Worm (Caenorhabditis elegans) whole organism, young adult: Measurements from ENCODE around the gene Y62E10A.19.

Experiments
- B0035.1 ChIP-seq: sonication (generic microtip); optimal IDR thresholded peaks from 2 replicates; lab custom pipeline; 2016; ENCODE audit warnings: missing genetic modification characterization, mild to moderate bottlenecking, missing compliant biosample characterization, missing genotype, missing genetic modification reagents
- C17E4.6 ChIP-seq: fragments of 200-800 bp; sonication (Bioruptor generic); IDR thresholded peaks from 2 replicates; pipeline ENCODE4 v1.3.6; 2022; ENCODE audit warnings: missing genetic modification reagents, missing genetic modification characterization, missing compliant biosample characterization
- F10E7.11 ChIP-seq: sonication (generic microtip); optimal IDR thresholded peaks from 2 replicates; lab custom pipeline; 2017; ENCODE audit warnings: mild to moderate bottlenecking, missing genetic modification characterization, moderate library complexity, missing compliant biosample characterization
- F52B5.7 ChIP-seq: sonication (generic microtip); optimal IDR thresholded peaks from 2 replicates; lab custom pipeline; 2016; ENCODE audit warnings: mild to moderate bottlenecking, missing genetic modification characterization, missing compliant biosample characterization
- F57A8.1 ChIP-seq: fragments of 200-800 bp; sonication (Bioruptor generic); optimal IDR thresholded peaks from 2 replicates; lab custom pipeline; 2018; ENCODE audit warnings: mild to moderate bottlenecking, missing genetic modification characterization, moderate library complexity, missing compliant biosample characterization
- T26A5.8 ChIP-seq: sonication (generic microtip); optimal IDR thresholded peaks from 2 replicates; lab custom pipeline; 2016; ENCODE audit warnings: missing genetic modification characterization, missing compliant biosample characterization
- ZK185.1 ChIP-seq: sonication (generic microtip); optimal IDR thresholded peaks from 2 replicates; lab custom pipeline; 2016; ENCODE audit warnings: mild to moderate bottlenecking, missing genetic modification characterization, missing compliant biosample characterization; ENCODE audit not compliant: poor library complexity, severe bottlenecking
- akir-1 ChIP-seq: fragments of 200-800 bp; sonication (Bioruptor generic); optimal IDR thresholded peaks from 2 replicates; lab custom pipeline; 2018; ENCODE audit warnings: mild to moderate bottlenecking, missing genetic modification characterization, moderate library complexity, missing compliant biosample characterization
- atf-7 ChIP-seq: sonication (generic microtip); optimal IDR thresholded peaks from 2 replicates; lab custom pipeline; 2017; ENCODE audit warnings: mild to moderate bottlenecking, missing genetic modification characterization, missing compliant biosample characterization
- athp-1 ChIP-seq: sonication (generic microtip); optimal IDR thresholded peaks from 2 replicates; lab custom pipeline; 2017; ENCODE audit warnings: mild to moderate bottlenecking, missing genetic modification characterization, missing compliant biosample characterization
- attf-6 ChIP-seq: fragments of 200-800 bp; sonication (Bioruptor generic); IDR thresholded peaks from 2 replicates; pipeline ENCODE4 v1.3.6; 2022; ENCODE audit warnings: missing genetic modification reagents, missing genetic modification characterization, missing compliant biosample characterization
- bed-1 ChIP-seq: fragments of 200-800 bp; sonication (Bioruptor generic); IDR thresholded peaks from 2 replicates; pipeline ENCODE4 v1.3.6; 2022; ENCODE audit warnings: missing genetic modification reagents, missing genetic modification characterization, missing compliant biosample characterization
- cebp-1 ChIP-seq, 2 experiments: fragments of 200-800 bp in 1 of 2; sonication (Bioruptor generic) in 1 of 2; sonication (generic microtip) in 1 of 2; IDR thresholded peaks in 1 of 2; optimal IDR thresholded peaks in 1 of 2; 2 replicates each; pipeline versions ENCODE4 v1.3.6 to Lab custom; 2017 to 2022; ENCODE audit warnings: missing compliant biosample characterization in 2 of 2, missing genetic modification characterization in 2 of 2, mild to moderate bottlenecking in 1 of 2, missing genetic modification reagents in 1 of 2, moderate library complexity in 1 of 2
- ceh-100 ChIP-seq: fragments of 200-800 bp; sonication (Bioruptor generic); IDR thresholded peaks from 2 replicates; pipeline ENCODE4 v1.3.6; 2022; ENCODE audit warnings: missing genetic modification reagents, missing genetic modification characterization, missing compliant biosample characterization
- ceh-27 ChIP-seq: fragments of 200-800 bp; sonication (Bioruptor generic); optimal IDR thresholded peaks from 2 replicates; lab custom pipeline; 2018; ENCODE audit warnings: mild to moderate bottlenecking, missing genetic modification characterization, moderate library complexity, missing compliant biosample characterization
- ceh-79 ChIP-seq: sonication (generic microtip); optimal IDR thresholded peaks from 2 replicates; lab custom pipeline; 2017; ENCODE audit warnings: mild to moderate bottlenecking, missing genetic modification characterization, missing compliant biosample characterization
- chd-7 ChIP-seq: sonication (generic microtip); optimal IDR thresholded peaks from 2 replicates; lab custom pipeline; 2016; ENCODE audit warnings: mild to moderate bottlenecking, missing genetic modification characterization, moderate library complexity, missing compliant biosample characterization
- egl-18 ChIP-seq: fragments of 200-800 bp; sonication (Bioruptor generic); IDR thresholded peaks from 2 replicates; pipeline ENCODE4 v1.3.6; 2022; ENCODE audit warnings: missing genetic modification reagents, missing genetic modification characterization, missing compliant biosample characterization
- egl-44 ChIP-seq: fragments of 200-800 bp; sonication (Bioruptor generic); IDR thresholded peaks from 2 replicates; pipeline ENCODE4 v1.3.6; 2022; ENCODE audit warnings: missing genetic modification reagents, missing genetic modification characterization, missing compliant biosample characterization
- hmg-20 ChIP-seq: fragments of 200-800 bp; sonication (Bioruptor generic); IDR thresholded peaks from 2 replicates; pipeline ENCODE4 v1.3.6; 2022; ENCODE audit warnings: missing genetic modification reagents, missing genetic modification characterization, missing compliant biosample characterization
- hrde-1 ChIP-seq: sonication (generic microtip); optimal IDR thresholded peaks from 2 replicates; lab custom pipeline; 2016; ENCODE audit warnings: missing genetic modification characterization, mild to moderate bottlenecking, missing compliant biosample characterization, moderate library complexity, missing genotype, missing genetic modification reagents, borderline replicate concordance
- lin-40 ChIP-seq: sonication (generic microtip); optimal IDR thresholded peaks from 2 replicates; lab custom pipeline; 2016; ENCODE audit warnings: missing genetic modification characterization, mild to moderate bottlenecking, missing compliant biosample characterization, missing genotype, missing genetic modification reagents
- lin-54 ChIP-seq: fragments of 200-800 bp; sonication (Bioruptor generic); optimal IDR thresholded peaks from 2 replicates; lab custom pipeline; 2018; ENCODE audit warnings: mild to moderate bottlenecking, missing genetic modification characterization, missing compliant biosample characterization
- madf-10 ChIP-seq: sonication (generic microtip); optimal IDR thresholded peaks from 2 replicates; lab custom pipeline; 2016; ENCODE audit warnings: mild to moderate bottlenecking, missing genetic modification characterization, missing compliant biosample characterization
- madf-3 ChIP-seq: fragments of 200-800 bp; sonication (Bioruptor generic); IDR thresholded peaks from 2 replicates; pipeline ENCODE4 v1.3.6; 2022; ENCODE audit warnings: missing genetic modification reagents, missing genetic modification characterization, missing compliant biosample characterization
- madf-6 ChIP-seq: fragments of 200-800 bp; sonication (Bioruptor generic); IDR thresholded peaks from 2 replicates; pipeline ENCODE4 v1.3.6; 2022; ENCODE audit warnings: missing genetic modification reagents, missing genetic modification characterization, missing compliant biosample characterization
- madf-8 ChIP-seq: fragments of 200-800 bp; sonication (Bioruptor generic); conservative IDR thresholded peaks from 2 replicates; pipeline ENCODE4 v1.3.6; 2022; ENCODE audit warnings: missing genetic modification reagents, missing genetic modification characterization, missing compliant biosample characterization
- mcd-1 ChIP-seq: fragments of 200-800 bp; sonication (Bioruptor generic); IDR thresholded peaks from 2 replicates; pipeline ENCODE4 v1.3.6; 2022; ENCODE audit warnings: missing genetic modification reagents, missing genetic modification characterization, missing compliant biosample characterization
- mes-4 ChIP-seq: sonication (generic microtip); optimal IDR thresholded peaks from 2 replicates; lab custom pipeline; 2016; ENCODE audit warnings: missing genotype, missing genetic modification characterization, missing compliant biosample characterization
- nhr-179 ChIP-seq: sonication (generic microtip); optimal IDR thresholded peaks from 2 replicates; lab custom pipeline; 2016; ENCODE audit warnings: mild to moderate bottlenecking, missing genetic modification characterization, missing compliant biosample characterization
- nhr-80 ChIP-seq: sonication (generic microtip); optimal IDR thresholded peaks from 2 replicates; lab custom pipeline; 2016; ENCODE audit warnings: missing genetic modification characterization, missing compliant biosample characterization
- pbrm-1 ChIP-seq: fragments of 200-800 bp; sonication (Bioruptor generic); IDR thresholded peaks from 2 replicates; pipeline ENCODE4 v1.3.6; 2022; ENCODE audit warnings: missing genetic modification reagents, missing genetic modification characterization, missing compliant biosample characterization
- pha-4 ChIP-seq: fragments of 150-350 bp; sonication (generic microtip); optimal IDR thresholded peaks from 2 replicates; lab custom pipeline; 2014; ENCODE audit warnings: missing biosample characterization, missing genetic modification reagents, missing genetic modification characterization
- repo-1 ChIP-seq: sonication (generic microtip); optimal IDR thresholded peaks from 2 replicates; lab custom pipeline; 2017; ENCODE audit warnings: mild to moderate bottlenecking, missing genetic modification characterization, missing compliant biosample characterization
- rpc-1 ChIP-seq, 2 experiments: fragments of 150-350 bp in 1 of 2; sonication (generic microtip) in 1 of 2; optimal IDR thresholded peaks; 2 replicates each; lab custom pipeline; 2014 to 2018; ENCODE audit warnings: missing biosample characterization in 1 of 2, missing genetic modification characterization in 1 of 2, missing genetic modification reagents in 1 of 2, missing genotype in 1 of 2
- snpc-1.3 ChIP-seq: sonication (generic microtip); optimal IDR thresholded peaks from 2 replicates; lab custom pipeline; 2017; ENCODE audit warnings: missing genetic modification characterization, mild to moderate bottlenecking, missing compliant biosample characterization, antibody characterized with exemption, moderate library complexity, missing genotype, missing genetic modification reagents; ENCODE audit not compliant: insufficient read depth
- snpc-3.4 ChIP-seq: sonication (generic microtip); optimal IDR thresholded peaks from 2 replicates; lab custom pipeline; 2017; ENCODE audit warnings: missing genetic modification characterization, mild to moderate bottlenecking, missing compliant biosample characterization, antibody characterized with exemption, moderate library complexity, missing genotype, missing genetic modification reagents
- snpc-4 ChIP-seq, 5 experiments: fragments of 150-350 bp in 1 of 5; sonication (generic microtip) in 4 of 5; optimal IDR thresholded peaks; 2 replicates each; lab custom pipeline; 2014 to 2018; ENCODE audit warnings: missing genetic modification characterization in 5 of 5, missing biosample characterization in 3 of 5, antibody characterized with exemption in 2 of 5, mild to moderate bottlenecking in 2 of 5, missing compliant biosample characterization in 2 of 5, missing genotype in 2 of 5, moderate library complexity in 2 of 5, missing genetic modification reagents in 1 of 5
- sptf-2 ChIP-seq: fragments of 200-800 bp; sonication (Bioruptor generic); optimal IDR thresholded peaks from 2 replicates; lab custom pipeline; 2018; ENCODE audit warnings: mild to moderate bottlenecking, missing genetic modification characterization, missing compliant biosample characterization
- tbp1 ChIP-seq: fragments of 200-800 bp; sonication (Bioruptor generic); optimal IDR thresholded peaks from 2 replicates; lab custom pipeline; 2018; ENCODE audit warnings: mild to moderate bottlenecking, missing genetic modification characterization, missing compliant biosample characterization
- tlf-1 ChIP-seq: fragments of 200-800 bp; sonication (Bioruptor generic); optimal IDR thresholded peaks from 2 replicates; lab custom pipeline; 2018; ENCODE audit warnings: mild to moderate bottlenecking, missing genetic modification characterization, missing compliant biosample characterization
- ztf-22 ChIP-seq: fragments of 200-800 bp; sonication (Bioruptor generic); optimal IDR thresholded peaks from 2 replicates; lab custom pipeline; 2018; ENCODE audit warnings: mild to moderate bottlenecking, missing genetic modification characterization, moderate library complexity, missing compliant biosample characterization
- ztf-28 ChIP-seq: fragments of 200-800 bp; sonication (Bioruptor generic); IDR thresholded peaks from 2 replicates; pipeline ENCODE4 v1.3.6; 2022; ENCODE audit warnings: missing genetic modification reagents, missing genetic modification characterization, missing compliant biosample characterization

The Y62E10A.19 gene

ce11 chrIV:13398728-13399127 is 9.4 kb downstream of the Y62E10A.19 start, which contains the start of gene Y62E10A.13 (continued):
- TF ChIP-seq madf-6 (GFP tag; lab: Robert Waterston, UW) (peak; percentile 64), sptf-2 (GFP tag; lab: Kevin White, UChicago) (no peak), nhr-179 (tag; lab: Kevin White, UChicago) (no peak), lin-54 (GFP tag; lab: Kevin White, UChicago) (peak; percentile 25), ceh-100 (GFP tag; lab: Robert Waterston, UW) (no peak), madf-10 (no peak), repo-1 (tag; lab: Kevin White, UChicago) (peak; percentile 4), F10E7.11 (tag; lab: Kevin White, UChicago) (peak; percentile 53), F57A8.1 (GFP tag; lab: Kevin White, UChicago) (no peak), snpc-1.3 (tag; lab: Kevin White, UChicago) (peak; percentile 42), madf-8 (no peak), C17E4.6 (GFP tag; lab: Robert Waterston, UW) (no peak), egl-18 (GFP tag; lab: Robert Waterston, UW) (no peak), attf-6 (peak; percentile 41; the same call in 1 of the 2 replicates), mes-4 (tag; lab: Kevin White, UChicago) (no peak), chd-7 (tag; lab: Kevin White, UChicago) (peak; percentile 50), madf-3 (GFP tag; lab: Robert Waterston, UW) (0 out of 2 replicates have a peak, but pooled peaks have one; percentile 7), ceh-79 (tag; lab: Kevin White, UChicago) (peak; percentile 39)

- TF ChIP-seq nhr-80 (tag; lab: Kevin White, UChicago) (peak; percentile 37), ZK185.1 (peak; percentile 27), mcd-1 (GFP tag; lab: Robert Waterston, UW) (no peak), lin-40 (tag; lab: Kevin White, UChicago) (peak; percentile 15)
Observed at ce11 chrIV:13396375-13396774, 11.7 kb downstream of the Y62E10A.19 start.

ce11 chrIV:13395255-13395654 is 12.9 kb downstream of the Y62E10A.19 start:
- no peak for TF ChIP-seq cebp-1 (GFP tag; IDR thresholded peaks at IDR 0.05; lab: Robert Waterston, UW)
- peak; percentile 84 for TF ChIP-seq cebp-1 (tag; optimal IDR thresholded peaks at IDR 0.05; lab: Kevin White, UChicago)
- TF ChIP-seq B0035.1 (tag; lab: Kevin White, UChicago): no peak
- TF ChIP-seq madf-6 (GFP tag; lab: Robert Waterston, UW): no peak
- TF ChIP-seq mes-4 (tag; lab: Kevin White, UChicago): no peak
- TF ChIP-seq atf-7: peak; percentile 82
- TF ChIP-seq ztf-28: no peak
- peak; percentile 58 for TF ChIP-seq egl-44 (GFP tag; lab: Robert Waterston, UW)
- TF ChIP-seq pbrm-1 (GFP tag; lab: Robert Waterston, UW): peak; percentile 49; the same call in 1 of the 2 replicates
- no peak for TF ChIP-seq hmg-20 (GFP tag; lab: Robert Waterston, UW)
- TF ChIP-seq rpc-1 (optimal IDR thresholded peaks at IDR 0.05; lab: Kevin White, UChicago): no peak
- TF ChIP-seq rpc-1 (tag; optimal IDR thresholded peaks at IDR 0.05; lab: Kevin White, UChicago): no peak
- peak; percentile 62 for TF ChIP-seq ztf-22 (GFP tag; lab: Kevin White, UChicago)
- TF ChIP-seq ceh-27 (GFP tag; lab: Kevin White, UChicago): peak; percentile 84
- TF ChIP-seq pha-4: no peak
- peak; percentile 77 for TF ChIP-seq mcd-1 (GFP tag; lab: Robert Waterston, UW)
- no peak for TF ChIP-seq F57A8.1 (GFP tag; lab: Kevin White, UChicago)
- no peak for TF ChIP-seq T26A5.8 (tag; lab: Kevin White, UChicago)
- peak; percentile 51 for TF ChIP-seq repo-1 (tag; lab: Kevin White, UChicago)
- TF ChIP-seq snpc-3.4 (tag; lab: Kevin White, UChicago): no peak
- TF ChIP-seq athp-1 (tag; lab: Kevin White, UChicago): no peak
- 0 out of 2 replicates have a peak, but pooled peaks have one; percentile 76 for TF ChIP-seq bed-1 (GFP tag; lab: Robert Waterston, UW)
- TF ChIP-seq akir-1: no peak
- no peak for TF ChIP-seq tlf-1 (GFP tag; lab: Kevin White, UChicago)
- TF ChIP-seq hrde-1 (tag; lab: Kevin White, UChicago): no peak
- peak; percentile 57 for TF ChIP-seq tbp1 (GFP tag; lab: Kevin White, UChicago)
- no peak for TF ChIP-seq F52B5.7 (tag; lab: Kevin White, UChicago)
- no peak for TF ChIP-seq snpc-4 (GFP tag; optimal IDR thresholded peaks at IDR 0.05; lab: Kevin White, UChicago)
- TF ChIP-seq snpc-4 (tag; optimal IDR thresholded peaks at IDR 0.05; lab: Kevin White, UChicago): peak in 3 of 4 experiments; percentile 30 to 51 (median 42)
